Fruit fly (Drosophila melanogaster) whole organism, embryonic: ENCODE results near the gene CG46307.

Experiments used
- Abd-B ChIP-seq: fragments of 200-800 bp; sonication (Bioruptor generic); optimal IDR thresholded peaks from 2 replicates; lab custom pipeline; 2018; ENCODE audit warnings: missing biosample characterization, mild to moderate bottlenecking, missing genetic modification characterization, moderate library complexity
- Bgb ChIP-seq: fragments of 200-800 bp; sonication (Bioruptor generic); IDR thresholded peaks from 2 replicates; pipeline ENCODE4 v1.3.6; 2022; ENCODE audit warnings: missing biosample characterization, missing genetic modification characterization; ENCODE audit not compliant: partially characterized antibody
- CG10366 ChIP-seq: fragments of 200-800 bp; sonication (Bioruptor generic); IDR thresholded peaks from 2 replicates; pipeline ENCODE4 v1.3.6; 2022; ENCODE audit warnings: missing biosample characterization, missing genetic modification characterization
- CG12299 ChIP-seq: fragments of 200-800 bp; sonication (Bioruptor generic); optimal IDR thresholded peaks from 2 replicates; lab custom pipeline; 2018; ENCODE audit warnings: missing biosample characterization, mild to moderate bottlenecking, missing genetic modification characterization
- CG12659 ChIP-seq: fragments of 200-800 bp; sonication (Bioruptor generic); optimal IDR thresholded peaks from 3 replicates; lab custom pipeline; 2017; ENCODE audit warnings: mild to moderate bottlenecking, missing biosample characterization, missing genetic modification reagents, missing genetic modification characterization
- CG12769 ChIP-seq: fragments of 200-800 bp; sonication (Bioruptor generic); optimal IDR thresholded peaks from 2 replicates; lab custom pipeline; 2019; ENCODE audit warnings: missing biosample characterization, mild to moderate bottlenecking, missing genetic modification characterization, moderate library complexity
- CG1529 ChIP-seq: fragments of 200-800 bp; sonication (Bioruptor generic); optimal IDR thresholded peaks from 3 replicates; lab custom pipeline; 2018; ENCODE audit warnings: missing biosample characterization, missing genetic modification characterization
- CG15601 ChIP-seq: fragments of 200-800 bp; sonication (Bioruptor generic); optimal IDR thresholded peaks from 3 replicates; lab custom pipeline; 2019; ENCODE audit warnings: missing biosample characterization, mild to moderate bottlenecking, missing genetic modification characterization, moderate library complexity
- CG17186 ChIP-seq: fragments of 200-800 bp; sonication (Bioruptor generic); optimal IDR thresholded peaks from 3 replicates; lab custom pipeline; 2017; ENCODE audit warnings: missing biosample characterization, missing genetic modification reagents, missing genetic modification characterization
- CG17385 ChIP-seq: fragments of 200-800 bp; sonication (Bioruptor generic); optimal IDR thresholded peaks from 3 replicates; lab custom pipeline; 2018; ENCODE audit warnings: missing biosample characterization, mild to moderate bottlenecking, missing genetic modification characterization
- CG18262 ChIP-seq: fragments of 200-800 bp; optimal IDR thresholded peaks from 3 replicates; lab custom pipeline; 2019; ENCODE audit warnings: missing biosample characterization, mild to moderate bottlenecking, missing genetic modification characterization, moderate library complexity
- CG34422 ChIP-seq: fragments of 200-800 bp; sonication (Bioruptor generic); IDR thresholded peaks from 3 replicates; pipeline ENCODE4 v1.3.6; 2022; ENCODE audit warnings: missing biosample characterization, missing genetic modification characterization
- CG43689 ChIP-seq: fragments of 200-800 bp; sonication (Bioruptor generic); IDR thresholded peaks from 2 replicates; pipeline ENCODE4 v1.3.6; 2022; ENCODE audit warnings: missing biosample characterization, missing genetic modification characterization
- CG6683 ChIP-seq: fragments of 200-800 bp; sonication (Bioruptor generic); optimal IDR thresholded peaks from 2 replicates; lab custom pipeline; 2017; ENCODE audit warnings: missing biosample characterization, mild to moderate bottlenecking, missing genetic modification characterization, missing genetic modification reagents
- CG7963 ChIP-seq: fragments of 200-800 bp; sonication (Bioruptor generic); IDR thresholded peaks from 3 replicates; pipeline ENCODE4 v1.3.6; 2022; ENCODE audit warnings: missing biosample characterization, missing genetic modification characterization; ENCODE audit not compliant: partially characterized antibody
- CG8281 ChIP-seq: fragments of 200-800 bp; sonication (Bioruptor generic); optimal IDR thresholded peaks from 2 replicates; lab custom pipeline; 2018; ENCODE audit warnings: missing biosample characterization, mild to moderate bottlenecking, missing genetic modification characterization, moderate library complexity
- CG8478 ChIP-seq: fragments of >200 bp; optimal IDR thresholded peaks from 2 replicates; lab custom pipeline; 2018
- CG9609 ChIP-seq: fragments of 200-800 bp; sonication (Bioruptor generic); optimal IDR thresholded peaks from 3 replicates; lab custom pipeline; 2016; ENCODE audit warnings: missing biosample characterization, missing genetic modification characterization
- CTCF ChIP-seq: fragments of 200-800 bp; sonication (Bioruptor generic); optimal IDR thresholded peaks from 2 replicates; lab custom pipeline; 2017; ENCODE audit warnings: missing biosample characterization, mild to moderate bottlenecking, missing genetic modification characterization, moderate library complexity
- CoRest ChIP-seq: fragments of 200-800 bp; sonication (Bioruptor generic); optimal IDR thresholded peaks from 3 replicates; lab custom pipeline; 2018; ENCODE audit warnings: missing biosample characterization, mild to moderate bottlenecking, missing genetic modification characterization, moderate library complexity
- CrebB ChIP-seq: fragments of 200-800 bp; sonication (Bioruptor generic); optimal IDR thresholded peaks from 3 replicates; lab custom pipeline; 2018; ENCODE audit warnings: missing biosample characterization, mild to moderate bottlenecking, missing genetic modification characterization
- Ets65A ChIP-seq: fragments of 200-800 bp; sonication (Bioruptor generic); peaks from one replicate; lab custom pipeline; 2016; ENCODE audit warnings: missing biosample characterization, missing genetic modification characterization
- H15 ChIP-seq: fragments of 200-800 bp; sonication (Bioruptor generic); IDR thresholded peaks from 3 replicates; pipeline ENCODE4 v1.3.6; 2022; ENCODE audit warnings: missing biosample characterization, missing genetic modification characterization
- HmgD ChIP-seq: fragments of 200-800 bp; sonication (Bioruptor generic); optimal IDR thresholded peaks from 3 replicates; lab custom pipeline; 2016; ENCODE audit warnings: missing biosample characterization, missing genetic modification characterization
- Lhr ChIP-seq: fragments of 200-800 bp; sonication (Bioruptor generic); optimal IDR thresholded peaks from 3 replicates; lab custom pipeline; 2017; ENCODE audit warnings: mild to moderate bottlenecking, missing biosample characterization, missing genetic modification reagents, missing genetic modification characterization
- MBD-R2 ChIP-seq: fragments of 200-800 bp; sonication (Bioruptor generic); IDR thresholded peaks from 2 replicates; pipeline ENCODE4 v1.3.6; 2022; ENCODE audit warnings: missing biosample characterization, missing genetic modification characterization
- NC2α ChIP-seq: fragments of 200-800 bp; sonication (Bioruptor generic); optimal IDR thresholded peaks from 2 replicates; lab custom pipeline; 2016; ENCODE audit warnings: missing biosample characterization, missing genetic modification characterization
- Neu2 ChIP-seq: fragments of 200-800 bp; sonication (Bioruptor generic); optimal IDR thresholded peaks from 3 replicates; lab custom pipeline; 2016; ENCODE audit warnings: missing biosample characterization, missing genetic modification characterization, borderline replicate concordance
- Spps ChIP-seq: fragments of 200-800 bp; sonication (Bioruptor generic); optimal IDR thresholded peaks from 2 replicates; lab custom pipeline; 2018; ENCODE audit warnings: missing biosample characterization, mild to moderate bottlenecking, missing genetic modification characterization
- Usf ChIP-seq: fragments of 200-800 bp; sonication (Bioruptor generic); optimal IDR thresholded peaks from 2 replicates; lab custom pipeline; 2017; ENCODE audit warnings: missing genotype, missing biosample characterization, missing genetic modification characterization
- Vsx1 ChIP-seq: fragments of 200-800 bp; sonication (Bioruptor generic); optimal IDR thresholded peaks from 2 replicates; lab custom pipeline; 2017; ENCODE audit warnings: missing biosample characterization, mild to moderate bottlenecking, missing genetic modification characterization, missing genetic modification reagents
- Xbp1 ChIP-seq: fragments of 200-800 bp; sonication (Bioruptor generic); optimal IDR thresholded peaks from 3 replicates; lab custom pipeline; 2016; ENCODE audit warnings: missing biosample characterization, mild to moderate bottlenecking, missing genetic modification characterization
- bcd ChIP-seq: fragments of 200-800 bp; sonication (Bioruptor generic); optimal IDR thresholded peaks from 2 replicates; lab custom pipeline; 2017; ENCODE audit warnings: missing biosample characterization, mild to moderate bottlenecking, missing genetic modification characterization
- chinmo ChIP-seq: fragments of 200-800 bp; sonication (Bioruptor generic); IDR thresholded peaks from 4 replicates; pipeline ENCODE4 v1.3.6; 2022; ENCODE audit warnings: missing biosample characterization, missing genetic modification characterization; ENCODE audit not compliant: partially characterized antibody
- danr ChIP-seq: fragments of 200-800 bp; sonication (Bioruptor generic); IDR thresholded peaks from 2 replicates; pipeline ENCODE4 v1.3.6; 2022; ENCODE audit warnings: missing biosample characterization, missing genetic modification characterization
- dmrt11E ChIP-seq: fragments of 200-800 bp; sonication (Bioruptor generic); optimal IDR thresholded peaks from 3 replicates; lab custom pipeline; 2018; ENCODE audit warnings: missing biosample characterization, mild to moderate bottlenecking, missing genetic modification characterization, moderate library complexity
- dmrt99B ChIP-seq: fragments of 200-800 bp; sonication (Bioruptor generic); optimal IDR thresholded peaks from 2 replicates; lab custom pipeline; 2018; ENCODE audit warnings: missing biosample characterization, mild to moderate bottlenecking, missing genetic modification characterization, moderate library complexity
- esg ChIP-seq: fragments of 200-800 bp; sonication (Bioruptor generic); conservative IDR thresholded peaks from 2 replicates; pipeline ENCODE4 v1.3.6; 2022; ENCODE audit warnings: missing biosample characterization, missing genetic modification characterization
- fd64A ChIP-seq: fragments of 200-800 bp; sonication (Bioruptor generic); optimal IDR thresholded peaks from 3 replicates; lab custom pipeline; 2018; ENCODE audit warnings: missing biosample characterization, mild to moderate bottlenecking, missing genetic modification characterization
- hbn ChIP-seq: fragments of 200-800 bp; sonication (Bioruptor generic); IDR thresholded peaks from 2 replicates; pipeline ENCODE4 v1.3.6; 2022; ENCODE audit warnings: missing biosample characterization, missing genetic modification characterization; ENCODE audit not compliant: partially characterized antibody
- hth ChIP-seq: fragments of >200 bp; optimal IDR thresholded peaks from 2 replicates; lab custom pipeline; 2017; ENCODE audit warnings: inconsistent platforms
- klu ChIP-seq: fragments of 200-800 bp; sonication (Bioruptor generic); IDR thresholded peaks from 2 replicates; pipeline ENCODE4 v1.3.6; 2022; ENCODE audit warnings: missing biosample characterization, missing genetic modification characterization
- pho ChIP-seq: fragments of 200-800 bp; sonication (Bioruptor generic); optimal IDR thresholded peaks from 2 replicates; lab custom pipeline; 2016; ENCODE audit warnings: missing biosample characterization, missing genetic modification characterization
- pzg ChIP-seq: fragments of 200-800 bp; sonication (Bioruptor generic); optimal IDR thresholded peaks from 3 replicates; lab custom pipeline; 2018; ENCODE audit warnings: missing biosample characterization, mild to moderate bottlenecking, missing genetic modification characterization, moderate library complexity
- rib ChIP-seq: fragments of 200-800 bp; sonication (Bioruptor generic); IDR thresholded peaks from 2 replicates; pipeline ENCODE4 v1.3.6; 2022; ENCODE audit warnings: missing biosample characterization, missing genetic modification characterization
- slbo ChIP-seq: fragments of 200-800 bp; sonication (Bioruptor generic); IDR thresholded peaks from 2 replicates; pipeline ENCODE4 v1.3.6; 2022; ENCODE audit warnings: missing biosample characterization, missing genetic modification characterization
- sna ChIP-seq: fragments of 200-800 bp; sonication (Bioruptor generic); IDR thresholded peaks from 2 replicates; pipeline ENCODE4 v1.3.6; 2022; ENCODE audit warnings: missing biosample characterization, missing genetic modification characterization; ENCODE audit not compliant: partially characterized antibody
- unc-4 ChIP-seq: fragments of 200-800 bp; sonication (Bioruptor generic); IDR thresholded peaks from 2 replicates; pipeline ENCODE4 v1.3.6; 2022; ENCODE audit warnings: missing biosample characterization, missing genetic modification characterization; ENCODE audit not compliant: partially characterized antibody
- z ChIP-seq: fragments of 200-800 bp; sonication (Bioruptor generic); IDR thresholded peaks from 3 replicates; pipeline ENCODE4 v1.3.6; 2022; ENCODE audit warnings: missing biosample characterization, missing genetic modification characterization
- zen ChIP-seq: fragments of 200-800 bp; sonication (Bioruptor generic); optimal IDR thresholded peaks from 3 replicates; lab custom pipeline; 2018; ENCODE audit warnings: missing biosample characterization, mild to moderate bottlenecking, missing genetic modification characterization, moderate library complexity
- zen2 ChIP-seq: fragments of 200-800 bp; sonication (Bioruptor generic); IDR thresholded peaks from 3 replicates; pipeline ENCODE4 v1.3.6; 2022; ENCODE audit warnings: missing biosample characterization, missing genetic modification characterization; ENCODE audit not compliant: partially characterized antibody

Gene CG46307

dm6 chr2L:21142972-21143385 is 38.6 kb downstream of the CG46307 start, which contains the start of gene pths (continued):
- TF ChIP-seq CG17186 (GFP tag; lab: Kevin White, UChicago): peak; percentile 65
- TF ChIP-seq pzg: peak; percentile 92
- no peak for TF ChIP-seq Vsx1 (GFP tag; lab: Kevin White, UChicago)
- TF ChIP-seq hth: no peak
- TF ChIP-seq MBD-R2 (GFP tag; lab: Robert Waterston, UW): peak; percentile 39
- TF ChIP-seq slbo (GFP tag; lab: Robert Waterston, UW): peak; percentile 75
- TF ChIP-seq z (GFP tag; lab: Robert Waterston, UW): no peak
- TF ChIP-seq CG8478 (lab: Kevin White, UChicago): no peak
- no peak for TF ChIP-seq Abd-B (GFP tag; lab: Kevin White, UChicago)
- TF ChIP-seq CG8281: no peak
- peak; percentile 11; the same call in 1 of the 2 replicates for TF ChIP-seq klu (GFP tag; lab: Robert Waterston, UW)
- TF ChIP-seq H15 (GFP tag; lab: Robert Waterston, UW): no peak; the same call in 2 of the 3 replicates
- TF ChIP-seq CG10366 (GFP tag; lab: Robert Waterston, UW): 0 out of 2 replicates have a peak, but pooled peaks have one; percentile 33
- TF ChIP-seq Spps (tag; lab: Kevin White, UChicago): no peak
- no peak for TF ChIP-seq CG6683
- no peak for TF ChIP-seq dmrt99B
- TF ChIP-seq Bgb (GFP tag; lab: Robert Waterston, UW): peak; percentile 89
- peak; percentile 50 for TF ChIP-seq dmrt11E (tag; lab: Kevin White, UChicago)
- TF ChIP-seq CrebB (tag; lab: Kevin White, UChicago): no peak
- peak; percentile 4 for TF ChIP-seq NC2α (GFP tag; lab: Kevin White, UChicago)
- no peak for TF ChIP-seq bcd (GFP tag; lab: Kevin White, UChicago)
- TF ChIP-seq zen (tag; lab: Kevin White, UChicago): peak; percentile 72
- TF ChIP-seq Usf (GFP tag; lab: Kevin White, UChicago): peak; percentile 45
- peak; percentile 45 for TF ChIP-seq Ets65A (GFP tag; lab: Kevin White, UChicago)
- peak; percentile 37 for TF ChIP-seq CG9609 (GFP tag; lab: Kevin White, UChicago)
- TF ChIP-seq CG12769 (tag; lab: Kevin White, UChicago): peak; percentile 70
- TF ChIP-seq danr: no peak
- peak; percentile 74 for TF ChIP-seq unc-4 (GFP tag; lab: Robert Waterston, UW)
- no peak for TF ChIP-seq chinmo (GFP tag; lab: Robert Waterston, UW)
- peak; percentile 83 for TF ChIP-seq Lhr (GFP tag; lab: Kevin White, UChicago)
- peak; percentile 54 for TF ChIP-seq sna (GFP tag; lab: Robert Waterston, UW)
- TF ChIP-seq HmgD (GFP tag; lab: Kevin White, UChicago): peak; percentile 37
- peak; percentile 14; the same call in 1 of the 2 replicates for TF ChIP-seq esg (GFP tag; lab: Robert Waterston, UW)
- TF ChIP-seq CG1529 (GFP tag; lab: Kevin White, UChicago): no peak
- peak; percentile 66 for TF ChIP-seq CoRest (tag; lab: Kevin White, UChicago)
- no peak; the same call in 2 of the 3 replicates for TF ChIP-seq CG34422 (GFP tag; lab: Robert Waterston, UW)
- peak; percentile 61 for TF ChIP-seq CG12659 (GFP tag; lab: Kevin White, UChicago)
- TF ChIP-seq Xbp1 (GFP tag; lab: Kevin White, UChicago): peak; percentile 74
- no peak for TF ChIP-seq rib (GFP tag; lab: Robert Waterston, UW)
- TF ChIP-seq Neu2: no peak
- no peak for TF ChIP-seq CG17385
- TF ChIP-seq pho: peak; percentile 68
- TF ChIP-seq CG15601 (tag; lab: Kevin White, UChicago): no peak
- TF ChIP-seq hbn (GFP tag; lab: Robert Waterston, UW): peak; percentile 79
- no peak; the same call in 2 of the 3 replicates for TF ChIP-seq zen2 (GFP tag; lab: Robert Waterston, UW)
- no peak for TF ChIP-seq CG43689 (GFP tag; lab: Robert Waterston, UW)
- no peak for TF ChIP-seq CTCF
- TF ChIP-seq fd64A (GFP tag; lab: Kevin White, UChicago): no peak
- no peak for TF ChIP-seq CG12299
- no peak for TF ChIP-seq CG18262 (tag; lab: Kevin White, UChicago)
- peak; percentile 65; the same call in 2 of the 3 replicates for TF ChIP-seq CG7963
